Fruit fly (Drosophila melanogaster): ENCODE results near the gene alpha-Man-IIb.

alpha-Man-IIb gene

dm6 chr3R:15779505-15779904 is 24.5 kb upstream of the alpha-Man-IIb start, which contains the start of gene CG5614:
CG5614 (plus strand) TSS chr3R:15779805.
- TF ChIP-seq CG12768 (GFP tag; optimal IDR thresholded peaks at IDR 0.05) (no peak), CG5204 (GFP tag; optimal IDR thresholded peaks at IDR 0.05) (no peak), kay (GFP tag; ENCODE audit: borderline replicate concordance) (no peak)

- no peak for TF ChIP-seq bab1 (GFP tag; optimal IDR thresholded peaks at IDR 0.05)
- TF ChIP-seq toe (GFP tag; optimal IDR thresholded peaks at IDR 0.05), result no peak
- no peak for TF ChIP-seq Mnt (GFP tag; optimal IDR thresholded peaks at IDR 0.05)
- no peak for TF ChIP-seq Hr96 (GFP tag; optimal IDR thresholded peaks at IDR 0.05)
- TF ChIP-seq tj (GFP tag; optimal IDR thresholded peaks at IDR 0.05), result no peak
- no peak for TF ChIP-seq CG14711 (tag; optimal IDR thresholded peaks at IDR 0.05)
- no peak for TF ChIP-seq CG11617 (GFP tag; optimal IDR thresholded peaks at IDR 0.05)
- TF ChIP-seq CG1620 (GFP tag; optimal IDR thresholded peaks at IDR 0.05), result no peak
- no peak for TF ChIP-seq ovo (GFP tag; optimal IDR thresholded peaks at IDR 0.05)
- TF ChIP-seq cic (GFP tag; optimal IDR thresholded peaks at IDR 0.05), result no peak
- TF ChIP-seq Clk (GFP tag; optimal IDR thresholded peaks at IDR 0.05), result no peak
- TF ChIP-seq pad (GFP tag; optimal IDR thresholded peaks at IDR 0.05), result no peak
Measured at dm6 chr3R:15784298-15784697, 19.8 kb upstream of the alpha-Man-IIb start.

dm6 chr3R:15786538-15786937 is 17.5 kb upstream of the alpha-Man-IIb start, which contains the start of gene CG9590:
CG9590 (plus strand) TSS chr3R:15786703.
- TF ChIP-seq bab1 (GFP tag; optimal IDR thresholded peaks at IDR 0.05) (peak; percentile 0), Clk (GFP tag; optimal IDR thresholded peaks at IDR 0.05) (no peak)

- TF ChIP-seq Hr96 (GFP tag; optimal IDR thresholded peaks at IDR 0.05), result no peak
- no peak for TF ChIP-seq cic (GFP tag; optimal IDR thresholded peaks at IDR 0.05)
Measured at dm6 chr3R:15788221-15788620, 15.8 kb upstream of the alpha-Man-IIb start, which contains the start of gene Uros2. Uros2 (plus strand) TSS chr3R:15788521.

- TF ChIP-seq cnc (optimal IDR thresholded peaks at IDR 0.05), result no peak
- TF ChIP-seq CG11617 (GFP tag; optimal IDR thresholded peaks at IDR 0.05), result no peak
- TF ChIP-seq kay (GFP tag; ENCODE audit: borderline replicate concordance), result no peak
- peak; percentile 17 for TF ChIP-seq bab1 (GFP tag; optimal IDR thresholded peaks at IDR 0.05)
- peak; percentile 37 for TF ChIP-seq Mnt (GFP tag; optimal IDR thresholded peaks at IDR 0.05)
- TF ChIP-seq CG7045 (GFP tag; optimal IDR thresholded peaks at IDR 0.05), result no peak
- TF ChIP-seq CG14711 (tag; optimal IDR thresholded peaks at IDR 0.05), result no peak
- TF ChIP-seq CG12768 (GFP tag; optimal IDR thresholded peaks at IDR 0.05), result no peak
- no peak for TF ChIP-seq tj (GFP tag; optimal IDR thresholded peaks at IDR 0.05)
- TF ChIP-seq cic (GFP tag; optimal IDR thresholded peaks at IDR 0.05), result no peak
- no peak for TF ChIP-seq Clk (GFP tag; optimal IDR thresholded peaks at IDR 0.05)
- no peak for TF ChIP-seq CG7101 (tag; optimal IDR thresholded peaks at IDR 0.05)
- TF ChIP-seq CG1620 (GFP tag; optimal IDR thresholded peaks at IDR 0.05), result peak; percentile 33
- TF ChIP-seq ovo (GFP tag; optimal IDR thresholded peaks at IDR 0.05), result peak; percentile 60
- TF ChIP-seq Hr96 (GFP tag; optimal IDR thresholded peaks at IDR 0.05), result no peak
- no peak for TF ChIP-seq CG5204 (GFP tag; optimal IDR thresholded peaks at IDR 0.05)
- peak; percentile 6 for TF ChIP-seq pad (GFP tag; optimal IDR thresholded peaks at IDR 0.05)
- TF ChIP-seq toe (GFP tag; optimal IDR thresholded peaks at IDR 0.05), result peak; percentile 67
- TF ChIP-seq Crg-1 (GFP tag; optimal IDR thresholded peaks at IDR 0.05), result no peak
Measured at dm6 chr3R:15792427-15792826, 11.6 kb upstream of the alpha-Man-IIb start, which contains the start of gene Acyp2. Acyp2 (plus strand) TSS chr3R:15792688.

- TF ChIP-seq toe (GFP tag; optimal IDR thresholded peaks at IDR 0.05) (peak; percentile 77), kay (GFP tag; ENCODE audit: borderline replicate concordance) (no peak), cnc (optimal IDR thresholded peaks at IDR 0.05) (no peak), CG33017 (tag; optimal IDR thresholded peaks at IDR 0.05) (peak; percentile 13), CG7101 (tag; optimal IDR thresholded peaks at IDR 0.05) (peak; percentile 40), Mnt (GFP tag; optimal IDR thresholded peaks at IDR 0.05) (peak; percentile 80), Crg-1 (GFP tag; optimal IDR thresholded peaks at IDR 0.05) (peak; percentile 50), Clk (GFP tag; optimal IDR thresholded peaks at IDR 0.05) (peak; percentile 45), CG14711 (tag; optimal IDR thresholded peaks at IDR 0.05) (no peak), cic (GFP tag; optimal IDR thresholded peaks at IDR 0.05) (peak; percentile 57), bab1 (GFP tag; optimal IDR thresholded peaks at IDR 0.05) (peak; percentile 30), CG7045 (GFP tag; optimal IDR thresholded peaks at IDR 0.05) (no peak), CG1620 (GFP tag; optimal IDR thresholded peaks at IDR 0.05) (peak; percentile 52), ovo (GFP tag; optimal IDR thresholded peaks at IDR 0.05) (peak; percentile 22), tj (GFP tag; optimal IDR thresholded peaks at IDR 0.05) (no peak), CG5204 (GFP tag; optimal IDR thresholded peaks at IDR 0.05) (peak; percentile 20), Hr96 (GFP tag; optimal IDR thresholded peaks at IDR 0.05) (peak; percentile 22), CG11617 (GFP tag; optimal IDR thresholded peaks at IDR 0.05) (peak; percentile 53), CG12768 (GFP tag; optimal IDR thresholded peaks at IDR 0.05) (peak; percentile 81), pad (GFP tag; optimal IDR thresholded peaks at IDR 0.05) (peak; percentile 57)
Measured at dm6 chr3R:15793372-15793802, 10.7 kb upstream of the alpha-Man-IIb start, which contains the start of gene nsl1. nsl1 (plus strand) TSS chr3R:15793782.

dm6 chr3R:15794258-15794727 is 9.8 kb upstream of the alpha-Man-IIb start:
- no peak for TF ChIP-seq CG11617 (GFP tag; optimal IDR thresholded peaks at IDR 0.05)
- TF ChIP-seq CG1620 (GFP tag; optimal IDR thresholded peaks at IDR 0.05), result peak; percentile 10
- TF ChIP-seq CG14711 (tag; optimal IDR thresholded peaks at IDR 0.05), result no peak
- TF ChIP-seq Hr96 (GFP tag; optimal IDR thresholded peaks at IDR 0.05), result peak; percentile 20
- no peak for TF ChIP-seq CG5204 (GFP tag; optimal IDR thresholded peaks at IDR 0.05)
- TF ChIP-seq CG7045 (GFP tag; optimal IDR thresholded peaks at IDR 0.05), result no peak
- TF ChIP-seq toe (GFP tag; optimal IDR thresholded peaks at IDR 0.05), result no peak
- TF ChIP-seq CG7101 (tag; optimal IDR thresholded peaks at IDR 0.05), result peak; percentile 7
- no peak for TF ChIP-seq Clk (GFP tag; optimal IDR thresholded peaks at IDR 0.05)
- TF ChIP-seq kay (GFP tag; ENCODE audit: borderline replicate concordance), result peak; percentile 88
- TF ChIP-seq CG12768 (GFP tag; optimal IDR thresholded peaks at IDR 0.05), result no peak
- peak; percentile 29 for TF ChIP-seq bab1 (GFP tag; optimal IDR thresholded peaks at IDR 0.05)
- TF ChIP-seq cnc (optimal IDR thresholded peaks at IDR 0.05), result peak in 1 of 2 experiments; percentile 11
- TF ChIP-seq cic (GFP tag; optimal IDR thresholded peaks at IDR 0.05), result peak; percentile 2
- TF ChIP-seq pad (GFP tag; optimal IDR thresholded peaks at IDR 0.05), result peak; percentile 21
- peak; percentile 65 for TF ChIP-seq ovo (GFP tag; optimal IDR thresholded peaks at IDR 0.05)
- TF ChIP-seq CG33017 (tag; optimal IDR thresholded peaks at IDR 0.05), result no peak
- TF ChIP-seq tj (GFP tag; optimal IDR thresholded peaks at IDR 0.05), result peak; percentile 33
- peak; percentile 81 for TF ChIP-seq Mnt (GFP tag; optimal IDR thresholded peaks at IDR 0.05)
- TF ChIP-seq Crg-1 (GFP tag; optimal IDR thresholded peaks at IDR 0.05), result peak; percentile 53

Data from whole organism, adult.